Worm (Caenorhabditis elegans) whole organism, L4 larva: ENCODE measurements around the gene flp-9.
A peak's percentile ranks its signal among the peaks of the same experiment; 100 is the strongest.

Source experiments
- F10B5.3 ChIP-seq: sonication (generic microtip); optimal IDR thresholded peaks from 2 replicates; lab custom pipeline; 2016; ENCODE audit warnings: mild to moderate bottlenecking, missing genetic modification characterization, missing compliant biosample characterization
- F49E8.2 ChIP-seq: sonication (generic microtip); optimal IDR thresholded peaks from 2 replicates; lab custom pipeline; 2016; ENCODE audit warnings: missing compliant biosample characterization, mild to moderate bottlenecking, missing genetic modification characterization, borderline replicate concordance
- R02D3.7 ChIP-seq: fragments of 150-350 bp; sonication (generic microtip); optimal IDR thresholded peaks from 3 replicates; lab custom pipeline; 2014; ENCODE audit warnings: missing biosample characterization, missing genetic modification characterization
- T26A8.4 ChIP-seq: fragments of 200-800 bp; sonication (Bioruptor generic); IDR thresholded peaks from 2 replicates; pipeline ENCODE4 v1.3.6; 2022; ENCODE audit warnings: missing genetic modification characterization, missing compliant biosample characterization
- Y48G9A.11 ChIP-seq: fragments of 200-800 bp; sonication (Bioruptor generic); IDR thresholded peaks from 2 replicates; pipeline ENCODE4 v1.3.6; 2022; ENCODE audit warnings: missing genetic modification reagents, missing genetic modification characterization, missing compliant biosample characterization
- Y5F2A.4 ChIP-seq: fragments of 200-800 bp; sonication (Bioruptor generic); optimal IDR thresholded peaks from 2 replicates; lab custom pipeline; 2018; ENCODE audit warnings: mild to moderate bottlenecking, missing genetic modification characterization, missing compliant biosample characterization
- aha-1 ChIP-seq: fragments of 150-350 bp; peaks from one replicate; lab custom pipeline; 2014; ENCODE audit warnings: missing biosample characterization, missing genetic modification characterization
- attf-4 ChIP-seq: sonication (generic microtip); optimal IDR thresholded peaks from 3 replicates; lab custom pipeline; 2017; ENCODE audit warnings: missing biosample characterization, missing genetic modification characterization
- ceh-44 ChIP-seq: fragments of 200-800 bp; sonication (Bioruptor generic); IDR thresholded peaks from 2 replicates; pipeline ENCODE4 v1.3.6; 2022; ENCODE audit warnings: missing genetic modification reagents, missing genetic modification characterization, missing compliant biosample characterization
- ceh-62 ChIP-seq: sonication (generic microtip); optimal IDR thresholded peaks from 2 replicates; lab custom pipeline; 2017; ENCODE audit warnings: missing biosample characterization, missing genetic modification characterization
- ctbp-1 ChIP-seq: fragments of 200-800 bp; sonication (Bioruptor generic); IDR thresholded peaks from 2 replicates; pipeline ENCODE4 v1.3.6; 2022; ENCODE audit warnings: missing genetic modification reagents, missing genetic modification characterization, missing compliant biosample characterization
- daf-16 ChIP-seq, 3 experiments: sonication (generic microtip); optimal IDR thresholded peaks; 2 replicates each; lab custom pipeline; 2016 to 2017; ENCODE audit warnings: missing genetic modification characterization in 3 of 3, missing genetic modification reagents in 3 of 3, mild to moderate bottlenecking in 2 of 3, missing compliant biosample characterization in 2 of 3, missing biosample characterization in 1 of 3, moderate library complexity in 1 of 3
- dpl-1 ChIP-seq: fragments of 150-350 bp; optimal IDR thresholded peaks from 2 replicates; lab custom pipeline; 2014; ENCODE audit warnings: missing biosample characterization, missing genetic modification reagents, missing genetic modification characterization
- duxl-1 ChIP-seq: sonication (generic microtip); optimal IDR thresholded peaks from 2 replicates; lab custom pipeline; 2016; ENCODE audit warnings: mild to moderate bottlenecking, missing genetic modification characterization, moderate library complexity, missing compliant biosample characterization; ENCODE audit not compliant: poor library complexity
- dve-1 ChIP-seq: sonication (generic microtip); optimal IDR thresholded peaks from 2 replicates; lab custom pipeline; 2017; ENCODE audit warnings: antibody characterized with exemption, mild to moderate bottlenecking, missing genetic modification characterization, missing compliant biosample characterization; ENCODE audit not compliant: insufficient read depth
- egl-27 ChIP-seq: sonication (generic microtip); optimal IDR thresholded peaks from 3 replicates; lab custom pipeline; 2017; ENCODE audit warnings: missing biosample characterization, missing genetic modification reagents, missing genetic modification characterization
- hlh-30 ChIP-seq: sonication (generic microtip); optimal IDR thresholded peaks from 2 replicates; lab custom pipeline; 2017; ENCODE audit warnings: antibody characterized with exemption, mild to moderate bottlenecking, missing genetic modification characterization, missing compliant biosample characterization; ENCODE audit not compliant: insufficient read depth
- jun-1 ChIP-seq: fragments of 150-350 bp; optimal IDR thresholded peaks from 2 replicates; lab custom pipeline; 2014; ENCODE audit warnings: missing biosample characterization, missing genetic modification reagents, missing genetic modification characterization
- lim-7 ChIP-seq: fragments of 200-800 bp; sonication (Bioruptor generic); IDR thresholded peaks from 2 replicates; pipeline ENCODE4 v1.3.6; 2022; ENCODE audit warnings: missing genetic modification characterization, missing compliant biosample characterization
- lin-13 ChIP-seq: fragments of 150-350 bp; optimal IDR thresholded peaks from 2 replicates; lab custom pipeline; 2014; ENCODE audit warnings: missing biosample characterization, missing genetic modification reagents, missing genetic modification characterization
- lin-15B ChIP-seq: fragments of 150-350 bp; sonication (generic microtip); optimal IDR thresholded peaks from 3 replicates; lab custom pipeline; 2014; ENCODE audit warnings: missing biosample characterization, missing genetic modification characterization
- lin-29 ChIP-seq: fragments of 200-800 bp; sonication (Bioruptor generic); IDR thresholded peaks from 2 replicates; pipeline ENCODE4 v1.3.6; 2022; ENCODE audit warnings: missing genetic modification reagents, missing genetic modification characterization, missing compliant biosample characterization
- mes-2 ChIP-seq: sonication (generic microtip); optimal IDR thresholded peaks from 2 replicates; lab custom pipeline; 2016; ENCODE audit warnings: missing genotype, mild to moderate bottlenecking, missing genetic modification characterization, missing compliant biosample characterization; ENCODE audit not compliant: poor library complexity, severe bottlenecking
- nhr-102 ChIP-seq: sonication (generic microtip); optimal IDR thresholded peaks from 2 replicates; lab custom pipeline; 2016; ENCODE audit warnings: mild to moderate bottlenecking, missing genetic modification characterization, moderate library complexity, missing compliant biosample characterization
- nhr-25 ChIP-seq: sonication (generic microtip); optimal IDR thresholded peaks from 2 replicates; lab custom pipeline; 2017; ENCODE audit warnings: missing genetic modification characterization, mild to moderate bottlenecking, missing compliant biosample characterization, antibody characterized with exemption, moderate library complexity, borderline replicate concordance; ENCODE audit not compliant: insufficient read depth
- nhr-28 ChIP-seq: fragments of 150-350 bp; optimal IDR thresholded peaks from 2 replicates; lab custom pipeline; 2014; ENCODE audit warnings: missing biosample characterization, missing genetic modification characterization
- nhr-42 ChIP-seq: fragments of 200-800 bp; sonication (Bioruptor generic); IDR thresholded peaks from 2 replicates; pipeline ENCODE4 v1.3.6; 2022; ENCODE audit warnings: missing genetic modification characterization, missing compliant biosample characterization
- nhr-48 ChIP-seq: sonication (generic microtip); optimal IDR thresholded peaks from 2 replicates; lab custom pipeline; 2016; ENCODE audit warnings: mild to moderate bottlenecking, missing genetic modification characterization, missing compliant biosample characterization
- nhr-76 ChIP-seq: fragments of 150-350 bp; optimal IDR thresholded peaks from 2 replicates; lab custom pipeline; 2014; ENCODE audit warnings: missing biosample characterization, missing genetic modification characterization
- nhr-77 ChIP-seq: fragments of 150-350 bp; optimal IDR thresholded peaks from 2 replicates; lab custom pipeline; 2014; ENCODE audit warnings: missing biosample characterization, missing genetic modification characterization
- php-3 ChIP-seq: fragments of 200-800 bp; sonication (Bioruptor generic); IDR thresholded peaks from 2 replicates; pipeline ENCODE4 v1.3.6; 2022; ENCODE audit warnings: missing genetic modification reagents, missing genetic modification characterization, missing compliant biosample characterization
- pqm-1 ChIP-seq: sonication (generic microtip); optimal IDR thresholded peaks from 2 replicates; lab custom pipeline; 2017; ENCODE audit warnings: missing biosample characterization, missing genetic modification characterization
- rbr-2 ChIP-seq: sonication (generic microtip); optimal IDR thresholded peaks from 2 replicates; lab custom pipeline; 2016; ENCODE audit warnings: missing genotype, missing genetic modification characterization, missing compliant biosample characterization
- snpc-1.2 ChIP-seq: fragments of 200-800 bp; sonication (Bioruptor generic); IDR thresholded peaks from 2 replicates; pipeline ENCODE4 v1.3.6; 2022; ENCODE audit warnings: missing genetic modification reagents, missing genetic modification characterization, missing compliant biosample characterization
- snpc-4 ChIP-seq: fragments of 150-350 bp; optimal IDR thresholded peaks from 2 replicates; lab custom pipeline; 2014; ENCODE audit warnings: missing biosample characterization, missing genetic modification characterization
- zip-11 ChIP-seq: fragments of 200-800 bp; sonication (Bioruptor generic); IDR thresholded peaks from 2 replicates; pipeline ENCODE4 v1.3.6; 2022; ENCODE audit warnings: missing genetic modification characterization, missing compliant biosample characterization

Gene flp-9

DNA sequence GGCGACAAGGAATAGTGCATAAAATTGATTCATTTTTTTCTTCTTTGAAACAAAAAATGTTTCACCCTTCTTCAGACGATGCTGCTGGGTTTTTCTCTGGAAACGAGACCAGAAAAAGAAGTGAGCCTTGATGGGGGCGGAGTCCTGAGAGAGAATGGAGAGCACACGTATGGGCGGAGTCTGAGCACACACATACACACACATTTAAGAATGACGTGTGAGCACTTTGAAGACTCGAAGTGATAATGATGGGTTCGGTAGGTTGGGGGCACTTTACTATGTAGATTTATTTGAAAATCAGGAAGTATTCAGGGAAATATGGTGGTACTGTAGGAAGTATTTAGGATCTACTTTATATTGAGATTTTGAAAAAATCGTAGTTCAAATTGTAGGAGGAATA, at the start of gene flp-9:
Gene flp-9, minus strand, starts transcription at position 101 of the 400 bp plus-strand sequence.
- no peak for TF ChIP-seq nhr-48 (tag; lab: Kevin White, UChicago)
- TF ChIP-seq aha-1 = peak; percentile 49
- no peak for TF ChIP-seq lin-29 (GFP tag; lab: Robert Waterston, UW)
- no peak for TF ChIP-seq nhr-102

- TF ChIP-seq snpc-1.2 (GFP tag; lab: Robert Waterston, UW) (peak; percentile 49; the same call in 1 of the 2 replicates), F49E8.2 (peak; percentile 2), R02D3.7 (tag; lab: Kevin White, UChicago) (no peak)
Measured at ce11 chrIV:12805595-12805994, 48.2 kb upstream of the flp-9 start, which contains the start of gene F07C6.4. F07C6.4 (plus strand) TSS chrIV:12805924.

ce11 chrIV:12796811-12797210, 39.4 kb upstream of the flp-9 start:
- TF ChIP-seq mes-2 (tag; lab: Kevin White, UChicago) = peak; percentile 22
- TF ChIP-seq nhr-25 (tag; lab: Kevin White, UChicago) = peak; percentile 8
- no peak for TF ChIP-seq egl-27 (tag; lab: Kevin White, UChicago)

DNA sequence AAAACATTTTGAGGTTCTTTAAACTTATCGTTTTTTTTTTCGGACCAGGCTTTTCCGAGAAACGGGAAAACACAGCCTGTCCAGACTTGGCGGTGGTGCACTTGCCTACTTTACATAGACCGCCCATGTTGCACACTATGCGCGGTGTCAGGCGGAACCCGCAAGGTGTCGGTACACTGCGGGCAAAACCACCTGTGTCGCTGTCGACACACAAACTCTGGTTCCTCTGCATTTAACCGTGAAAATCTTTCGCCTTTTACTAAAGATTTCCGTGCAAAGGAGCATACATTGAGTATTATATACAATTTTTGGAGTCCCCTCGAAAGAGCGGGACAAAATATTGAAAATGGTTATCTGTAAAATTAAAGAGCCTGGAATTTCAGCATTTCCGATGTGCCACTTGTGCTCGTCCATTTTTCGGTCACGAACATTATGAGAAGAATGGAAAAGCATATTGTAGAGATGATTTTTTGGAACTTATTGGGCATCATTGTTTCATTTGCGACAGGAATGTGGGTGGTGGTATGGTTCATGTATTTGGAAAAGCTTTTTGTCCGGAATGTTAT, 38.1 kb upstream of the flp-9 start:
- peak; percentile 61 for TF ChIP-seq T26A8.4 (GFP tag; lab: Robert Waterston, UW)
- TF ChIP-seq Y48G9A.11 (GFP tag; lab: Robert Waterston, UW) = peak; percentile 77
- TF ChIP-seq duxl-1 (tag; lab: Kevin White, UChicago) = no peak
- TF ChIP-seq snpc-4 (tag; lab: Kevin White, UChicago) = peak; percentile 50
- peak; percentile 4 for TF ChIP-seq nhr-102
- TF ChIP-seq dve-1 (tag; lab: Kevin White, UChicago) = peak; percentile 14
- 0 out of 2 replicates have a peak, but pooled peaks have one; percentile 31 for TF ChIP-seq ceh-44
- peak; percentile 91 for TF ChIP-seq snpc-1.2 (GFP tag; lab: Robert Waterston, UW)
- TF ChIP-seq nhr-42 (GFP tag; lab: Robert Waterston, UW) = 0 out of 2 replicates have a peak, but pooled peaks have one; percentile 13
- TF ChIP-seq php-3 (GFP tag; lab: Robert Waterston, UW) = peak; percentile 55; the same call in 1 of the 2 replicates
- no peak for TF ChIP-seq lim-7
- peak; percentile 15 for TF ChIP-seq lin-13 (GFP tag; lab: Kevin White, UChicago)
- TF ChIP-seq lin-15B = no peak
- TF ChIP-seq F10B5.3 = no peak
- TF ChIP-seq daf-16 (GFP tag; optimal IDR thresholded peaks at IDR 0.05; lab: Kevin White, UChicago) = no peak
- peak; percentile 6 for TF ChIP-seq daf-16 (tag; optimal IDR thresholded peaks at IDR 0.05; lab: Kevin White, UChicago)
- no peak for TF ChIP-seq dpl-1 (GFP tag; lab: Kevin White, UChicago)

DNA sequence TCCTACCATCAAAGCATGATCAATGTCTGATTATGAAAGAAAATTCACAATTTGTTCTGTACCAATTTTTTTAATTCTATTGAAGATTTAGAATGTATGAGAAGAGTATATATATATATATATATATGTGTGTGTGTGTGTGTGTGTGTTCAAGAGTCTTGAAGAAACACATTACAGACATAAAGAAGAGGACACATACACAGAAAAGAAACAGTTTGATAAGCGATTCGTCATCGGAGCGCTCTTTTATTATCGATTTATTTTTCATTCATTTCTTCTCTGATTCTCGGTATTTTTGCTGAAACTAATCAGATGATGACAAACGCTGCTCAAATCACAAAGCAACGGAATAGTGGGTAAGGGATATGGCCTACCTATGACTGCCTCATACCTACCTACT, 36.3 kb upstream of the flp-9 start, which contains the start of gene pin-2:
Gene pin-2, plus strand, starts transcription at position 227 of the 400 bp plus-strand sequence.
- TF ChIP-seq T26A8.4 (GFP tag; lab: Robert Waterston, UW) = no peak
- TF ChIP-seq dpl-1 (GFP tag; lab: Kevin White, UChicago) = no peak
- TF ChIP-seq pqm-1 = peak; percentile 26
- no peak for TF ChIP-seq daf-16 (GFP tag; optimal IDR thresholded peaks at IDR 0.05; lab: Kevin White, UChicago)
- peak; percentile 1 for TF ChIP-seq daf-16 (tag; optimal IDR thresholded peaks at IDR 0.05; lab: Kevin White, UChicago)
- no peak for TF ChIP-seq ctbp-1
- TF ChIP-seq zip-11 = no peak
- TF ChIP-seq nhr-28 (tag; lab: Kevin White, UChicago) = peak; percentile 54
- TF ChIP-seq, all 104 proteins: peak for 3

DNA sequence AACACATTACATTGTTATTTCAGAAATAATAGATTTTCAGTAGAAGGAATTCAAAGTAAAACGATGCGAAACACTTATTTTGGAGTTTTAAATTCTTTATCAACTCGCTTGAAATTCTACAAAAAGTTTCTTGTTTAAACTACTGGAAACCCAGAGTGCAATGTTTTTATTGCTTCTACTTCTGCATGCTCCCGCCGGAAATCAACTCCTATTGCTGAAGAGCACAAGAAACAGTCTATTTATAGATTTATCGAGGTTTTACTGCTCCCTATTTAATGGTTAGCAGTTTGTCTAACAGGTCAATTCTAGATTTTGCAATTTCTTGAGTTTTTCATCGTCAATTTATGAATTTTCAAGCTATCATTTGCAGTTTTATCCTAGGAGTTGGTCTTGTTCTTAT, 35.1 kb upstream of the flp-9 start, which contains the start of gene F07C6.6:
Gene F07C6.6, plus strand, starts transcription at position 301 of the 400 bp plus-strand sequence.
- TF ChIP-seq lim-7 (no peak), nhr-77 (tag; lab: Kevin White, UChicago) (no peak), F10B5.3 (no peak), snpc-4 (tag; lab: Kevin White, UChicago) (no peak), nhr-42 (GFP tag; lab: Robert Waterston, UW) (no peak), rbr-2 (tag; lab: Kevin White, UChicago) (no peak), jun-1 (tag; lab: Kevin White, UChicago) (no peak), attf-4 (tag; lab: Kevin White, UChicago) (no peak), nhr-76 (tag; lab: Kevin White, UChicago) (no peak), hlh-30 (tag; lab: Kevin White, UChicago) (no peak), duxl-1 (tag; lab: Kevin White, UChicago) (no peak), Y5F2A.4 (GFP tag; lab: Kevin White, UChicago) (no peak), ceh-62 (tag; lab: Kevin White, UChicago) (no peak), nhr-28 (tag; lab: Kevin White, UChicago) (no peak)
- TF ChIP-seq, all 104 proteins: peak for 0
